Worm (Caenorhabditis elegans) whole organism, L3 larva: Measurements from ENCODE around the gene Y97E10B.1.

Experiments used
- aly-2 ChIP-seq: fragments of 150-350 bp; optimal IDR thresholded peaks from 2 replicates; lab custom pipeline; 2014; ENCODE audit warnings: missing biosample characterization, missing genetic modification characterization
- ama-1 ChIP-seq: fragments of 150-350 bp; optimal IDR thresholded peaks from 2 replicates; lab custom pipeline; 2018
- ceh-28 ChIP-seq: fragments of 150-350 bp; optimal IDR thresholded peaks from 2 replicates; lab custom pipeline; 2014; ENCODE audit warnings: missing biosample characterization, missing genetic modification reagents, missing genetic modification characterization
- elt-2 ChIP-seq: sonication (generic microtip); optimal IDR thresholded peaks from 2 replicates; lab custom pipeline; 2016; ENCODE audit warnings: missing genetic modification reagents, mild to moderate bottlenecking, missing genetic modification characterization, missing compliant biosample characterization
- fkh-10 ChIP-seq: sonication (generic microtip); optimal IDR thresholded peaks from 2 replicates; lab custom pipeline; 2017; ENCODE audit warnings: missing biosample characterization, missing genetic modification reagents, missing genetic modification characterization
- fos-1 ChIP-seq: fragments of 150-350 bp; optimal IDR thresholded peaks from 2 replicates; lab custom pipeline; 2014; ENCODE audit warnings: missing biosample characterization, missing genetic modification characterization
- lin-15B ChIP-seq: fragments of 150-350 bp; optimal IDR thresholded peaks from 2 replicates; lab custom pipeline; 2014; ENCODE audit warnings: missing biosample characterization, missing genetic modification characterization
- lin-39 ChIP-seq: fragments of 150-350 bp; optimal IDR thresholded peaks from 2 replicates; lab custom pipeline; 2018; ENCODE audit warnings: missing biosample characterization, missing genetic modification reagents, missing genetic modification characterization
- mdl-1 ChIP-seq: fragments of 150-350 bp; optimal IDR thresholded peaks from 2 replicates; lab custom pipeline; 2014; ENCODE audit warnings: missing biosample characterization, missing genetic modification characterization
- nhr-11 ChIP-seq: fragments of 150-350 bp; optimal IDR thresholded peaks from 2 replicates; lab custom pipeline; 2014; ENCODE audit warnings: missing biosample characterization, missing genetic modification characterization
- nhr-23 ChIP-seq: fragments of 150-350 bp; optimal IDR thresholded peaks from 2 replicates; lab custom pipeline; 2014; ENCODE audit warnings: missing biosample characterization, missing genetic modification reagents, missing genetic modification characterization
- nhr-237 ChIP-seq: fragments of 150-350 bp; optimal IDR thresholded peaks from 2 replicates; lab custom pipeline; 2014; ENCODE audit warnings: missing biosample characterization, missing genetic modification characterization
- pha-4 ChIP-seq: fragments of 150-350 bp; optimal IDR thresholded peaks from 2 replicates; lab custom pipeline; 2014; ENCODE audit warnings: missing biosample characterization, missing genetic modification reagents, missing genetic modification characterization
- unc-62 ChIP-seq: fragments of 150-350 bp; sonication (generic microtip); optimal IDR thresholded peaks from 4 replicates; lab custom pipeline; 2014; ENCODE audit warnings: missing biosample characterization, missing genetic modification reagents, missing genetic modification characterization

DNA sequence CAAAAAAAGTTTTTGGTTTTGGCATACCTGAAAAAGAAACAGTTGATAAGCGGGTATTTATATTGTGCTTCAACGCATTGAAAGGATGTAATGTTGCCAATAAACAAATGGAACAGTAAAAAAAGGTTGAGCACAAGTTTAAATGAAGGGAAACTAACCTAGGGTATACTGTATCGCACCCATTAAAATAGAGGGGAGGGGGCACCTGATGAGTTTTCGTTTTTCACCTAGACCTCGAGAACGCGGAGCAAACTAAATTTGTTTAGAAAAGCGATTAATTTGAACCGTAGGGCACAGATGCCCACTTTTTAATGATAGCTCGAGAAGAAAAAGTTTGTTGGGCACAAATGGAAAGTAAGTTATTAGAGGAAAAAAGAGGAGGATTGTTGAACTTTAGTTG lies 10.7 kb upstream of the Y97E10B.1 start, which contains the start of gene ncx-10:
- TF ChIP-seq ceh-28 (tag; lab: Kevin White, UChicago) (no peak), unc-62 (GFP tag; lab: Kevin White, UChicago) (no peak), fos-1 (tag; lab: Kevin White, UChicago) (no peak), nhr-11 (no peak), fkh-10 (GFP tag; lab: Kevin White, UChicago) (no peak), lin-15B (no peak), aly-2 (tag; lab: Kevin White, UChicago) (no peak), lin-39 (tag; lab: Kevin White, UChicago) (no peak), ama-1 (lab: Kevin White, UChicago) (no peak), nhr-23 (tag; lab: Kevin White, UChicago) (no peak), elt-2 (tag; lab: Kevin White, UChicago) (no peak), mdl-1 (tag; lab: Kevin White, UChicago) (no peak), nhr-237 (no peak), pha-4 (tag; lab: Kevin White, UChicago) (no peak)
